Worm (Caenorhabditis elegans): ENCODE measurements around the gene golg-2.

DNA sequence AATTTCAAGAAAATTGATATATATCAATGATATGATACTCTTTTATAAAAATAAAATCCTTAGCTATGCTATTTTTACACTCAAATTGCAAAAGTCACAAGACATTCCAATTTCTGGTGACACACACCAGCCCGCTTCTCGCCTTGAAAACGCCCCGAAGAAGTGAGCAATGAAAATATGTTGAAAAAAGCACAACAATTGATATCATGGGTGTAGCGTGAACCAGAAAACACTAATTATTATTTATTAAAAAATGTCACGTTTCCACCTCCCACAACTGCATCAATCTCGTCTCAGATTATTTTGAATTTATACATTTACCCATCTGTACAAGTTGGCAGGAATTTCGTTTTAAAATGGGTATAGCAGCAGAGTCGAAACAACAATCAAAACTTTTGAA is 35.1 kb downstream of the golg-2 start, which contains the start of gene F59A6.4:
- TF ChIP-seq nhr-11 (tag; optimal IDR thresholded peaks at IDR 0.05) (no peak), snpc-4 (tag; optimal IDR thresholded peaks at IDR 0.05) (no peak), unc-62 (GFP tag; optimal IDR thresholded peaks at IDR 0.05) (no peak), R02D3.7 (tag; optimal IDR thresholded peaks at IDR 0.05) (no peak), eor-1 (tag; optimal IDR thresholded peaks at IDR 0.05) (no peak), elt-2 (tag; optimal IDR thresholded peaks at IDR 0.05) (no peak), nhr-12 (tag; optimal IDR thresholded peaks at IDR 0.05) (no peak), skn-1 (tag; optimal IDR thresholded peaks at IDR 0.05) (no peak), fkh-2 (tag; optimal IDR thresholded peaks at IDR 0.05) (no peak), nhr-77 (tag; optimal IDR thresholded peaks at IDR 0.05) (no peak), nhr-237 (tag; optimal IDR thresholded peaks at IDR 0.05) (no peak)

All from whole organism, L3 larva.